Fruit fly (Drosophila melanogaster): Measurements from ENCODE around the gene hll.

- TF ChIP-seq Sin3A (optimal IDR thresholded peaks at IDR 0.05) = no peak
- no peak for TF ChIP-seq ttk (optimal IDR thresholded peaks at IDR 0.05)
- no peak for TF ChIP-seq psq (optimal IDR thresholded peaks at IDR 0.05)
- TF ChIP-seq h (optimal IDR thresholded peaks at IDR 0.05) = no peak
- no peak for TF ChIP-seq Myc (optimal IDR thresholded peaks at IDR 0.05)
Measured at dm6 chr2L:14026778-14027177, at the start of gene hll.
